Worm (Caenorhabditis elegans): ENCODE data around the gene Y37H2A.12.
A peak's percentile ranks its signal among the peaks of the same experiment; 100 is the strongest.

Y37H2A.12 gene

DNA sequence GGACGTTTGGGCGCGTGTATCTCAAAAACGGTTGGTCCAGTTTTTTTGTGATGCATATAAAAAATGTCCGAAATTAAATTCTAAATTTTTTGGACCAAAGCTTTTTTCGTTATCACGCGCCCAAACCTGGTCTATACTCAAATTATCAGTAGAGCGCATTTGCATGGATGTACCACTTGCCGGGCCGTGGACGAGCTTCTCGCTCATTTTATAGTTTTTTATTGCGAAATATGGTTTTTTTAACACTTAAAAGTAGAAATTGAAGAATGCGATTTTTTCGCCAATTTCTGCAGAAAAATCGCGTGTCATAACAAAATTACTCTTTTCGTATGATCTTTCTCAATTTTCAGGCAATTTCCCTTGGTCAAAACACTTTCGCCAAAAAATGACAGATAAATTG is 15.9 kb downstream of the Y37H2A.12 start:
- TF ChIP-seq cebp-1 (GFP tag; IDR thresholded peaks at IDR 0.05) = peak; percentile 93
- peak; percentile 90 for TF ChIP-seq cebp-1 (tag; optimal IDR thresholded peaks at IDR 0.05)
- peak; percentile 13 for TF ChIP-seq attf-5 (GFP tag; optimal IDR thresholded peaks at IDR 0.05)
- TF ChIP-seq mcd-1 (GFP tag; IDR thresholded peaks at IDR 0.05) = peak; percentile 83

ce11 chrV:18109449-18109848 is 21.5 kb downstream of the Y37H2A.12 start:
- TF ChIP-seq efl-1 (GFP tag; optimal IDR thresholded peaks at IDR 0.05) = no peak
- no peak for TF ChIP-seq ztf-3 (GFP tag; optimal IDR thresholded peaks at IDR 0.05)
- TF ChIP-seq ets-4 (GFP tag; optimal IDR thresholded peaks at IDR 0.05) = no peak
- TF ChIP-seq ztf-25 (GFP tag; IDR thresholded peaks at IDR 0.05) = no peak
- no peak for TF ChIP-seq madf-6 (GFP tag; IDR thresholded peaks at IDR 0.05)
- TF ChIP-seq lin-35 (GFP tag; optimal IDR thresholded peaks at IDR 0.05) = no peak
- no peak for TF ChIP-seq let-607 (tag; optimal IDR thresholded peaks at IDR 0.05)
- no peak for TF ChIP-seq snpc-1.1 (tag; optimal IDR thresholded peaks at IDR 0.05; ENCODE audit: insufficient read depth)
- TF ChIP-seq madf-10 (tag; optimal IDR thresholded peaks at IDR 0.05) = no peak
- TF ChIP-seq ceh-40 (GFP tag; IDR thresholded peaks at IDR 0.05) = no peak
- TF ChIP-seq ztf-26 (tag; optimal IDR thresholded peaks at IDR 0.05) = no peak
- no peak for TF ChIP-seq atf-7 (tag; optimal IDR thresholded peaks at IDR 0.05)
- TF ChIP-seq B0261.1 (tag; optimal IDR thresholded peaks at IDR 0.05) = no peak
- no peak for TF ChIP-seq bed-1 (GFP tag; IDR thresholded peaks at IDR 0.05)
- TF ChIP-seq lag-1 (GFP tag; IDR thresholded peaks at IDR 0.05) = no peak
- TF ChIP-seq K11D2.4 (GFP tag; IDR thresholded peaks at IDR 0.05) = no peak
- no peak for TF ChIP-seq snpc-3.4 (tag; optimal IDR thresholded peaks at IDR 0.05)
- TF ChIP-seq F57C9.4 (tag; optimal IDR thresholded peaks at IDR 0.05) = no peak
- TF ChIP-seq F22D6.2 (tag; optimal IDR thresholded peaks at IDR 0.05) = no peak

DNA sequence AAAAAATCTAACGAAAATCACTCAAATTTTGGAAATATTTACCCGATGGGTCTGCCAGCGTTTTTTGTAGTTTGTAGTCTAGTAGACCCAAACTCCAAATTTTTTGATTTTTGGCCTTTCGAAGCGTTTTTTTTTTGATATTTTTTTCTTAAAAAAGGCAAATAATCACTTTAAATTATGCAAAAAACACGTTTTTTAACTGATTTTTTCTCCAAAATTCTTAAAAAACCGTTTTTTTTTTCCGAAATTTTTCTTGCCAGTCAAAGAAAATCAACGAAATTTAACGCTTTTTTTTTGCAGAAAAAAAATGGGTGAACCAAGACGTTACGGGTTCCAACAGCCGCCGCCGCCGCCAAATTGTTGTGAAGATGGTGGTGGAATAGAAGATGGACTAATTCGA is 23.0 kb downstream of the Y37H2A.12 start, which contains the start of gene Y37H2A.1:
Gene Y37H2A.1 (plus strand): TSS at position 301 of the 400 bp plus-strand sequence.
- TF ChIP-seq dox-1 (GFP tag; IDR thresholded peaks at IDR 0.05) (no peak), chd-7 (tag; optimal IDR thresholded peaks at IDR 0.05) (no peak), ztf-25 (GFP tag; IDR thresholded peaks at IDR 0.05) (no peak)

DNA sequence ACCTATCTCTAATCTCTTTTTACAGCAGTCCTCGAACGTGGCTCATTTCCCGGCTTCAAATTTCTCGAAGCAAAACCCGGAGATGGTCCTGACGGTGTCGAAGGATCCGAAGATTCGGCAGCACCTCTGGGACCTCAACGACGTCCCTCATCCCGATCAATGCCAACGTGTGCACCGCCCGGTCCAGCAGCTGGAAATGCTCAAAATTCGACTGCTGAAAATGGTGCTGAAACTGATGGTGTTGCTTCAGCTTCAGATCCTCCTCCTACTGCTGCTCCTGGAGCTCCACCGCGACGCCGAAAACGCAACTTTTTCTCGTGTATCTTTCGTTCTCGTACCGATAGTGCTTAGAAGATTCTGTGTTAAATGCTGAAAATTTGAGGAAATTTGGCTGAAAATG is 24.9 kb downstream of the Y37H2A.12 start:
- TF ChIP-seq sea-2 (GFP tag; IDR thresholded peaks at IDR 0.05) = no peak
- TF ChIP-seq egrh-3 (GFP tag; IDR thresholded peaks at IDR 0.05) = 0 out of 2 replicates have a peak, but pooled peaks have one; percentile 9
- no peak for TF ChIP-seq gei-17 (GFP tag; optimal IDR thresholded peaks at IDR 0.05)

DNA sequence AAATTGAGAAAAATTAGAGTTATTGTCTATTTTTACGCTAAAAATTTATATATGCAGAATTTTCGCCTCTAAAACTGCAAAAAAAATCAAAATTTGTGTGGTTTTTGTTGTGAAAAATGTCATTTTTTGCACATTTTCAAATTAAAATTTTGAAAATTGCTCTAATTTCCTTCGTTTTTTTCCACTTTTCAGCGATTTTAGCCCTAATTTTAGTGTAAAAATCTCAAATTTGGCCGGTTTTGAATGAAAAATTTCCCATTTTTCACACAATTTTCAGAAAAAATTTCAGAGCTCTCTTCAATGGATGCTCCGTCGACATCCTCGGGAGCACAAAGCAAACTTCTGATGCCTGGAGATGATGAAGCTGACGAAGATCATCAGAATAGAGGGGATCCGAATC is 32.5 kb downstream of the Y37H2A.12 start, which contains the start of gene par-4:
Gene par-4 (plus strand): TSS at position 301 of the 400 bp plus-strand sequence.
- TF ChIP-seq lin-54 (GFP tag; optimal IDR thresholded peaks at IDR 0.05) (no peak), gei-17 (GFP tag; optimal IDR thresholded peaks at IDR 0.05) (no peak), F37B4.10 (GFP tag; IDR thresholded peaks at IDR 0.05) (no peak), ztf-22 (GFP tag; optimal IDR thresholded peaks at IDR 0.05) (no peak), hlh-12 (tag; optimal IDR thresholded peaks at IDR 0.05) (no peak), B0336.3 (GFP tag; IDR thresholded peaks at IDR 0.05) (no peak), attf-6 (GFP tag; IDR thresholded peaks at IDR 0.05) (no peak), athp-1 (tag; optimal IDR thresholded peaks at IDR 0.05) (no peak), die-1 (tag; optimal IDR thresholded peaks at IDR 0.05) (no peak), mxl-1 (tag; optimal IDR thresholded peaks at IDR 0.05) (no peak), ccch-3 (GFP tag; optimal IDR thresholded peaks at IDR 0.05) (no peak), ceh-27 (GFP tag; optimal IDR thresholded peaks at IDR 0.05) (no peak)
